Fruit fly (Drosophila melanogaster) whole organism, adult: ENCODE data around the gene CG7889.

Experiments used
- CG1620 ChIP-seq: fragments of 200-800 bp; sonication (Bioruptor generic); optimal IDR thresholded peaks from 2 replicates; lab custom pipeline; 2016; ENCODE audit warnings: missing biosample characterization, missing genetic modification characterization
- CG5204 ChIP-seq: fragments of 200-800 bp; sonication (Bioruptor generic); optimal IDR thresholded peaks from 2 replicates; lab custom pipeline; 2016; ENCODE audit warnings: missing biosample characterization, missing genetic modification characterization
- CG7045 ChIP-seq: fragments of 200-800 bp; sonication (Bioruptor generic); optimal IDR thresholded peaks from 2 replicates; lab custom pipeline; 2017; ENCODE audit warnings: missing biosample characterization, mild to moderate bottlenecking, missing genetic modification characterization
- CG7101 ChIP-seq: fragments of 200-800 bp; sonication (Bioruptor generic); optimal IDR thresholded peaks from 2 replicates; lab custom pipeline; 2018; ENCODE audit warnings: missing biosample characterization, mild to moderate bottlenecking, missing genetic modification characterization, moderate library complexity
- Clk ChIP-seq: fragments of 200-800 bp; sonication (Bioruptor generic); optimal IDR thresholded peaks from 2 replicates; lab custom pipeline; 2017; ENCODE audit warnings: missing biosample characterization, missing genetic modification characterization
- Crg-1 ChIP-seq: fragments of 200-800 bp; sonication (Bioruptor generic); optimal IDR thresholded peaks from 2 replicates; lab custom pipeline; 2016; ENCODE audit warnings: missing biosample characterization, missing genetic modification characterization
- Hr96 ChIP-seq: fragments of 200-800 bp; sonication (Bioruptor generic); optimal IDR thresholded peaks from 2 replicates; lab custom pipeline; 2016; ENCODE audit warnings: missing biosample characterization, missing genetic modification characterization
- bab1 ChIP-seq: fragments of 200-800 bp; sonication (Bioruptor generic); optimal IDR thresholded peaks from 3 replicates; lab custom pipeline; 2019; ENCODE audit warnings: missing biosample characterization, mild to moderate bottlenecking, missing genetic modification characterization, moderate library complexity
- cnc ChIP-seq, 2 experiments: fragments of >200 bp; optimal IDR thresholded peaks; 2 replicates each; lab custom pipeline; 2017
- tj ChIP-seq: fragments of 200-800 bp; sonication (Bioruptor generic); optimal IDR thresholded peaks from 3 replicates; lab custom pipeline; 2017; ENCODE audit warnings: missing biosample characterization, mild to moderate bottlenecking, missing genetic modification characterization, moderate library complexity
- toe ChIP-seq: fragments of 200-800 bp; sonication (Bioruptor generic); optimal IDR thresholded peaks from 2 replicates; lab custom pipeline; 2016; ENCODE audit warnings: missing biosample characterization, missing genetic modification characterization

dm6 chrX:19278395-19278794, 35.0 kb downstream of the CG7889 start:
- TF ChIP-seq CG1620 (GFP tag; lab: Kevin White, UChicago) = no peak
- no peak for TF ChIP-seq cnc (optimal IDR thresholded peaks at IDR 0.05; lab: Kevin White, UChicago)
- no peak for TF ChIP-seq CG5204 (GFP tag; lab: Kevin White, UChicago)
- TF ChIP-seq bab1 (GFP tag; lab: Kevin White, UChicago) = no peak
- TF ChIP-seq Hr96 (GFP tag; lab: Kevin White, UChicago) = no peak
- no peak for TF ChIP-seq CG7101 (tag; lab: Kevin White, UChicago)
- no peak for TF ChIP-seq tj (GFP tag; lab: Kevin White, UChicago)
- TF ChIP-seq Clk (GFP tag; lab: Kevin White, UChicago) = no peak
- TF ChIP-seq Crg-1 = no peak
- TF ChIP-seq toe (GFP tag; lab: Kevin White, UChicago) = no peak
- TF ChIP-seq CG7045 (GFP tag; lab: Kevin White, UChicago) = no peak
